Worm (Caenorhabditis elegans): ENCODE measurements around the gene C14C10.10.

DNA sequence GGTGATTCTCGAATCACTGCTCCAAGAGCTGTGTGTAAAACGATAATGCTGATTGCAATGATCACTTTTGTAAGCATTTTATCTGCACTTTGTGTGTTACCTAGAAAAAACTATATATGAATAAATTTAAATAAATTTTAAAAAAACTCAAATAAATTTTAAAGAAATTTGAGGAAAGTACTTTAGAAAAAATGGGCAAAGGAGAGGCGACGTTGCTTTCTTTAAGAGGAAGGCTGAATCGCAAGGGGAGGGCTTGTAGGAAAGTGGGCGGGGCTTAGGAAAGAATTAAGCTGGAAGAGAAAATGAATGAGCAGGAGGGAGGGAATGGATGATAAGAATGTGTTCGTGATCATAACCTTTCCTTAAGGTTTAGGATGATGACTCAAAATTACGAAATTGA lies 31.1 kb downstream of the C14C10.10 start, which contains the start of gene E02A10.4:
- no peak for TF ChIP-seq tbx-2 (tag; optimal IDR thresholded peaks at IDR 0.05)
- TF ChIP-seq ama-1 (optimal IDR thresholded peaks at IDR 0.05): no peak
- no peak for TF ChIP-seq zag-1 (tag; optimal IDR thresholded peaks at IDR 0.05)
- no peak for TF ChIP-seq snpc-4 (tag; optimal IDR thresholded peaks at IDR 0.05)
- TF ChIP-seq elt-1 (tag; optimal IDR thresholded peaks at IDR 0.05): no peak
- no peak for TF ChIP-seq ceh-16 (tag; optimal IDR thresholded peaks at IDR 0.05)
- TF ChIP-seq ztf-11 (tag; optimal IDR thresholded peaks at IDR 0.05): no peak
- TF ChIP-seq elt-2 (tag; optimal IDR thresholded peaks at IDR 0.05): no peak

Data from whole organism, L3 larva.